Fruit fly (Drosophila melanogaster): ENCODE measurements around the gene CG14115.
A peak's percentile ranks its signal among the peaks of the same experiment; 100 is the strongest.

The CG14115 gene

DNA sequence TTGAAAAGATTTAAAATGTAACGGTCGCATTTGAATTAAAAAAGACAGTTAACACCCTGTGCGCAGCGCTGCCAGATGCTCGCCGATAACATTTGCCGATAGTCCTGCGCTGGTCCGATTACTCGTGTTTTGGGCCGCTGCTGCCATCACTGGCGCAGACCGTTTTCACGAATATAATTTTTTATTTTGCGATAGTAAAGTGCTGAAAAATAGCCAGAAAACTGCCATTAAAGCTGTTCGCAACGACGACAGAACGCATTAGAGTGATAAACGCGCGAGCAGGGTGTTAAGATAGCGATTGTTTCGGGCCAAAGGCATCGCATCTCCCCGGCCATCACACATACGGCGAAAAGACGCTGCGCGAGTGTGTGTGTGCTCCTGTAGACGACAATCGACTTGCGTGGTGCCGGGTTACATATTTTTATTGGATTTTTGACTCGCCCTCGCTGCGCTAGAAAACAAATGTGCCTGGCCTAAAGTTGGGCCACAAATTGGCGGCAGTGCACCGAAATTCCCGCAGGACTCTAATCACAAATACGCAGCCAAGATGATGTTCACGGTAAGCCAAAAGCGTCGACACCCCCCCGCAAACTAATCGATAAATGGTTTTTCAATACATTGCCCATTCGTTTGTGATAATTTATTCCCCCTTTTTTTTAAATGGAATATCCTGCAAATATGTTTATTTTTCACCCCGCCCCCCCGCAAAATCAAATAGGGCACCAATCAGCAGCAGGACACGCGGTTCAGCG lies 24.3 kb downstream of the CG14115 start, which contains the start of gene Srrm1 (continued):
- peak; percentile 28 for TF ChIP-seq CG2712 (tag; optimal IDR thresholded peaks at IDR 0.05)
- TF ChIP-seq zfh2 (GFP tag; optimal IDR thresholded peaks at IDR 0.05), result peak; percentile 61
- TF ChIP-seq CkIIα-i1 (GFP tag; IDR thresholded peaks at IDR 0.05), result no peak
- peak; percentile 65 for TF ChIP-seq Adf1 (GFP tag; IDR thresholded peaks at IDR 0.05)
- TF ChIP-seq cato (GFP tag; optimal IDR thresholded peaks at IDR 0.05; ENCODE audit: borderline replicate concordance), result no peak
- peak; percentile 88 for TF ChIP-seq CG6791 (GFP tag; IDR thresholded peaks at IDR 0.05; ENCODE audit: partially characterized antibody)
- TF ChIP-seq fd64A (GFP tag; optimal IDR thresholded peaks at IDR 0.05), result no peak
- peak; percentile 1 for TF ChIP-seq eyg (GFP tag; optimal IDR thresholded peaks at IDR 0.05)
- TF ChIP-seq Kr (GFP tag; optimal IDR thresholded peaks at IDR 0.05), result no peak
- peak; percentile 80 for TF ChIP-seq ewg (GFP tag; optimal IDR thresholded peaks at IDR 0.05)
- TF ChIP-seq sna (GFP tag; IDR thresholded peaks at IDR 0.05; ENCODE audit: partially characterized antibody), result peak; percentile 79; the same call in 1 of the 2 replicates
- TF ChIP-seq CG33213 (GFP tag; optimal IDR thresholded peaks at IDR 0.05), result peak; percentile 79
- no peak for TF ChIP-seq CG30431 (GFP tag; optimal IDR thresholded peaks at IDR 0.05)
- TF ChIP-seq mirr (GFP tag; optimal IDR thresholded peaks at IDR 0.05), result no peak
- TF ChIP-seq CG12071 (GFP tag; optimal IDR thresholded peaks at IDR 0.05), result no peak
- TF ChIP-seq CG13894 (tag; optimal IDR thresholded peaks at IDR 0.05), result no peak
- TF ChIP-seq ap (GFP tag; IDR thresholded peaks at IDR 0.05), result no peak
- no peak for TF ChIP-seq CG10147 (GFP tag; optimal IDR thresholded peaks at IDR 0.05)
- TF ChIP-seq Sry-δ (GFP tag; optimal IDR thresholded peaks at IDR 0.05), result peak; percentile 97
- TF ChIP-seq CG12391 (tag; optimal IDR thresholded peaks at IDR 0.05), result peak; percentile 44
- peak; percentile 83 for TF ChIP-seq ci (GFP tag; IDR thresholded peaks at IDR 0.05)
- TF ChIP-seq NFAT (GFP tag; IDR thresholded peaks at IDR 0.05), result peak; percentile 41; the same call in 1 of the 2 replicates
- peak; percentile 47 for TF ChIP-seq p53 (GFP tag; optimal IDR thresholded peaks at IDR 0.05)
- peak; percentile 92 for TF ChIP-seq knrl (GFP tag; IDR thresholded peaks at IDR 0.05; ENCODE audit: partially characterized antibody)
- TF ChIP-seq zen (tag; optimal IDR thresholded peaks at IDR 0.05), result peak; percentile 31
- peak; percentile 63 for TF ChIP-seq sob (GFP tag; IDR thresholded peaks at IDR 0.05)
- TF ChIP-seq NK7.1 (GFP tag; optimal IDR thresholded peaks at IDR 0.05), result no peak
- peak; percentile 27 for TF ChIP-seq CG12769 (tag; optimal IDR thresholded peaks at IDR 0.05)
- TF ChIP-seq CG17912 (GFP tag; optimal IDR thresholded peaks at IDR 0.05), result no peak
- peak; percentile 60 for TF ChIP-seq CG15514 (GFP tag; optimal IDR thresholded peaks at IDR 0.05)
- peak; percentile 21 for TF ChIP-seq CG4820 (GFP tag; optimal IDR thresholded peaks at IDR 0.05)
- TF ChIP-seq CG30403 (GFP tag; optimal IDR thresholded peaks at IDR 0.05), result peak; percentile 59
- peak; percentile 65 for TF ChIP-seq CG14710 (tag; optimal IDR thresholded peaks at IDR 0.05)
- TF ChIP-seq CG42726 (GFP tag; IDR thresholded peaks at IDR 0.05; ENCODE audit: partially characterized antibody), result peak; percentile 95
- TF ChIP-seq CG34422 (GFP tag; IDR thresholded peaks at IDR 0.05), result peak; percentile 54; the same call in 2 of the 3 replicates
- TF ChIP-seq CTCF (GFP tag; optimal IDR thresholded peaks at IDR 0.05), result peak; percentile 67
- peak; percentile 30 for TF ChIP-seq lbe (GFP tag; optimal IDR thresholded peaks at IDR 0.05)
- no peak for TF ChIP-seq Stat92E (GFP tag; optimal IDR thresholded peaks at IDR 0.05)
- peak; percentile 24 for TF ChIP-seq CG18764 (GFP tag; optimal IDR thresholded peaks at IDR 0.05)
- TF ChIP-seq oc (tag; optimal IDR thresholded peaks at IDR 0.05), result peak; percentile 53
- TF ChIP-seq zen2 (GFP tag; IDR thresholded peaks at IDR 0.05; ENCODE audit: partially characterized antibody), result peak; percentile 61; the same call in 2 of the 3 replicates
- peak; percentile 47 for TF ChIP-seq pnt (GFP tag; optimal IDR thresholded peaks at IDR 0.05)
- no peak for TF ChIP-seq gt (GFP tag; IDR thresholded peaks at IDR 0.05)
- no peak for TF ChIP-seq Aef1 (GFP tag; IDR thresholded peaks at IDR 0.05)
- peak; percentile 30 for TF ChIP-seq Atf3 (GFP tag; optimal IDR thresholded peaks at IDR 0.05)
- TF ChIP-seq CG15601 (tag; optimal IDR thresholded peaks at IDR 0.05), result peak; percentile 60
- 0 out of 2 replicates have a peak, but pooled peaks have one; percentile 49 for TF ChIP-seq CG17328 (GFP tag; IDR thresholded peaks at IDR 0.05)
- peak; percentile 10 for TF ChIP-seq CG4854 (GFP tag; optimal IDR thresholded peaks at IDR 0.05)
- peak; percentile 51 for TF ChIP-seq her (GFP tag; optimal IDR thresholded peaks at IDR 0.05)
